Fruit fly (Drosophila melanogaster) whole organism, wandering third instar larva: ENCODE results near the gene CG3224.

ENCODE experiments used
- Abd-B ChIP-seq: fragments of >200 bp; optimal IDR thresholded peaks from 2 replicates; lab custom pipeline; 2017; ENCODE audit warnings: missing biosample characterization, missing genetic modification characterization
- CG32264 ChIP-seq: fragments of 200-800 bp; sonication (Bioruptor generic); optimal IDR thresholded peaks from 2 replicates; lab custom pipeline; 2016; ENCODE audit warnings: missing biosample characterization, missing genetic modification characterization
- foxo ChIP-seq, 2 experiments: fragments of 200-800 bp; sonication (Bioruptor generic); optimal IDR thresholded peaks; 2 replicates in 1 of 2; 3 replicates in 1 of 2; lab custom pipeline; 2016 to 2017; ENCODE audit warnings: missing biosample characterization in 2 of 2, missing genetic modification characterization in 2 of 2

DNA sequence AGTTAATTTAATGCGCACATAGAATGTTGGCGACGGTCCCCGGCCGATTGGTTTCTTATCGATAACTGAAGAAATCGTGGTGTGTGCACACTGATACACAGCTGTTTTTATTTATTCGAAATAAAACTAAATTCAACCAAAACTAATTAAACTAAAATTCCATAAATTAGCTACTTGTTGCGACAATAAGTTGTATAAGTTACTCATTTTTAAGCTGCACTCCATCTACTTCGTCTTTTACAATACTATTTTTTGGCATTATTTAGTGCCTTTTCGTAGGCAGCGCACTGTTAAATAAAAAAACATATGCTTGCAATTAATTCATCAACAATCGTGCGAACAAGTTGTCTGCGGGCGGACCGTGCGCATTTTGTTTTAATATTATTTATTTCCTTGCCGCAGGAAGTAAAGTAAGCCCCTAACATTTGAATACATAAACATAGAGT is at the start of gene CG3224, which contains the start of gene Ctr1A:
- TF ChIP-seq CG32264 (no peak), Abd-B (GFP tag; lab: Kevin White, UChicago) (no peak), foxo (GFP tag; optimal IDR thresholded peaks at IDR 0.05; lab: Kevin White, UChicago) (peak in 1 of 2 experiments; percentile 5)
